Worm (Caenorhabditis elegans): ENCODE measurements around the gene EEED8.15.

- TF ChIP-seq ets-7 (tag; optimal IDR thresholded peaks at IDR 0.05) (no peak), F13C5.2 (tag; optimal IDR thresholded peaks at IDR 0.05) (no peak), tra-4 (tag; optimal IDR thresholded peaks at IDR 0.05) (no peak), sea-1 (GFP tag; conservative IDR thresholded peaks at IDR 0.05) (no peak), hmg-4 (GFP tag; optimal IDR thresholded peaks at IDR 0.05) (no peak), hnd-1 (tag; optimal IDR thresholded peaks at IDR 0.05) (no peak), flt-1 (GFP tag; IDR thresholded peaks at IDR 0.05) (no peak), tbx-37 (GFP tag; conservative IDR thresholded peaks at IDR 0.05) (no peak), ama-1 (optimal IDR thresholded peaks at IDR 0.05) (no peak)
Measured at ce11 chrII:5426470-5426869, 7.4 kb downstream of the EEED8.15 start.
